Worm (Caenorhabditis elegans): ENCODE results near the gene ZK632.2.

The ZK632.2 gene

DNA sequence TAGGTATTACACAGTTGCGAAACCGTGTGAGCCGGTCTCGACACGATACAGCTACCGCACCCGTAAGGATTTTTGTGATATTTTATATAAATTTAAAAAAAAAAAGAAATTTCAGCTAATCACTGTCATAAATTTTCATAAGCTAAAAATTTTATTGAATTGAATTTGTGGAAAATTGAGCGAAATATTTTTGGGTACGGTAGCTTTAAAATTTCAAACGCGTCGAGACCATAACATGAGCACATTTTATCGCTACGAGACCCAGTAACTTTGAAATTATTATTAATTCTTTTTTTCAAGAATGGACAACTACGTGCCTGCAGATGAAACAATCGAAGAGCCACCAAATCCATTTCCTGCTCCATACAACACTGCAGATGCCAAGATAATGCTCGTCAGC is 14.2 kb downstream of the ZK632.2 start, which contains the start of gene ZK632.14:
Gene ZK632.14 (plus strand): TSS at position 301 of the 400 bp plus-strand sequence.
- no peak for TF ChIP-seq zag-1 (tag; optimal IDR thresholded peaks at IDR 0.05)
- TF ChIP-seq nhr-129 (tag; optimal IDR thresholded peaks at IDR 0.05) = no peak
- TF ChIP-seq mbf-1 (tag; optimal IDR thresholded peaks at IDR 0.05) = no peak
- TF ChIP-seq snpc-4 (tag; optimal IDR thresholded peaks at IDR 0.05) = no peak
- TF ChIP-seq nhr-77 (tag; optimal IDR thresholded peaks at IDR 0.05) = no peak

DNA sequence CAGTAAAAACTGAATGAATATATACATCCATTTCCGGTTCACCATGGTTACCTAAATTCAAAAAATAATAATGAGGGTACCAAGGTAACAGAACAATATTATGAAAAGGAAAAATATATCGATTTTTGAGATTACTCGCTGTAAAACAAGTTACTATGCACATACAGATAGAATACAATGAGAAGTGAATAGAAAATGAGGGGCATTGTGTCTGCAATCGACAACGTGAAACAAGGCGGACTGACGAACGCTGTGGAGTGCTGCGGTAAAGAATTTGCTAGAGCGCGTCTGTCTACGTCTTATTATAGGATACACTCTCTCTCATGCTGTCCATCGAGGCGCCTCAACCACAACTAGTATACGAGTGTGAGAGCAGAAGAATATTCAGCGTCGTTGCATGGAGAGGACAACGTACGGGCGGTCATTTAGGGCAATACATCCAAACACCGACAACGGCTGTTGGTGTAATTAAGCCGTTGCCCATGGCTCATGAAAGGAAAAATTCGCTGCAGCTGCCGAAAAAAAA is 18.2 kb downstream of the ZK632.2 start, which contains the start of gene cnx-1:
Gene cnx-1 (minus strand): TSS at position 51 of the 526 bp plus-strand sequence.
- TF ChIP-seq unc-55 (GFP tag; optimal IDR thresholded peaks at IDR 0.05) (peak; percentile 49), blmp-1 (tag; optimal IDR thresholded peaks at IDR 0.05; ENCODE audit: insufficient read depth) (no peak), lsy-2 (tag; optimal IDR thresholded peaks at IDR 0.05) (peak; percentile 11), C34F6.9 (tag; optimal IDR thresholded peaks at IDR 0.05) (peak; percentile 51), F13H6.1 (tag; optimal IDR thresholded peaks at IDR 0.05) (peak; percentile 1), ama-1 (optimal IDR thresholded peaks at IDR 0.05) (peak; percentile 31), nhr-129 (tag; optimal IDR thresholded peaks at IDR 0.05) (peak; percentile 52), ztf-4 (tag; optimal IDR thresholded peaks at IDR 0.05) (peak; percentile 21), crh-2 (tag; optimal IDR thresholded peaks at IDR 0.05) (peak; percentile 10), nhr-23 (tag; optimal IDR thresholded peaks at IDR 0.05) (no peak), lin-11 (tag; optimal IDR thresholded peaks at IDR 0.05) (peak; percentile 34)

DNA sequence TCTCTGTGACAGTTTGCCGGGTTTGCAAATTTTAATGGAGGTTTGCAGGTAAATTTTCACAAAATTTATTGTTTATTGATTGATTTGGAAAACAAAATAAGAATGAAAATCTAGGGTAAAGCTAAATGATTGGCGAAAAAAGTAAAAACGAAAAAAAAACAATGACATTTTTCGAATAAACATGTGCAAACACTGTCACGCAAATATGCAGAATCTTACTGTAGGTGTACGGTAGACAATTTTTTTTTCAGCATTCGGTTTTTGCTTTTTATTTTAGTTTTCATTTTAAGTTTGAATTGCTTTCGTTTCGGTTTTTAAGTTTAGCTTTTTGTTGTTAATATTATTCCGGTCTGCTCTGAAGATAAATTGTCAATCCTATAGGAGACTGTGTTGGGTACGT is 19.0 kb downstream of the ZK632.2 start:
- TF ChIP-seq aly-2 (tag; optimal IDR thresholded peaks at IDR 0.05) (no peak), unc-55 (GFP tag; optimal IDR thresholded peaks at IDR 0.05) (no peak), nhr-6 (tag; optimal IDR thresholded peaks at IDR 0.05) (no peak), mbf-1 (tag; optimal IDR thresholded peaks at IDR 0.05) (no peak), lsy-2 (tag; optimal IDR thresholded peaks at IDR 0.05) (peak in 1 of 2 experiments; percentile 70), lin-13 (GFP tag; optimal IDR thresholded peaks at IDR 0.05) (no peak), blmp-1 (tag; optimal IDR thresholded peaks at IDR 0.05; ENCODE audit: insufficient read depth) (no peak), F13H6.1 (tag; optimal IDR thresholded peaks at IDR 0.05) (no peak), ZK546.5 (tag; optimal IDR thresholded peaks at IDR 0.05) (no peak)

- TF ChIP-seq mdl-1 (tag; optimal IDR thresholded peaks at IDR 0.05) (peak in 1 of 2 experiments; percentile 79), gmeb-1 (tag; optimal IDR thresholded peaks at IDR 0.05) (peak; percentile 65), aly-2 (tag; optimal IDR thresholded peaks at IDR 0.05) (no peak), nhr-12 (tag; optimal IDR thresholded peaks at IDR 0.05) (no peak), elt-3 (tag; optimal IDR thresholded peaks at IDR 0.05) (no peak), nhr-11 (tag; optimal IDR thresholded peaks at IDR 0.05) (no peak), peb-1 (tag; optimal IDR thresholded peaks at IDR 0.05) (no peak), lsy-2 (tag; optimal IDR thresholded peaks at IDR 0.05) (peak; percentile 42 to 75), sem-4 (tag; optimal IDR thresholded peaks at IDR 0.05) (peak; percentile 71), egl-27 (tag; optimal IDR thresholded peaks at IDR 0.05) (no peak), ZK546.5 (tag; optimal IDR thresholded peaks at IDR 0.05) (no peak), ama-1 (optimal IDR thresholded peaks at IDR 0.05) (no peak), nhr-23 (tag; optimal IDR thresholded peaks at IDR 0.05) (no peak), sma-3 (GFP tag; optimal IDR thresholded peaks at IDR 0.05) (peak; percentile 72), lin-11 (tag; optimal IDR thresholded peaks at IDR 0.05) (peak; percentile 41), skn-1 (tag; optimal IDR thresholded peaks at IDR 0.05) (no peak), ztf-4 (tag; optimal IDR thresholded peaks at IDR 0.05) (peak; percentile 0), snpc-4 (tag; optimal IDR thresholded peaks at IDR 0.05) (no peak), zag-1 (tag; optimal IDR thresholded peaks at IDR 0.05) (no peak), mbf-1 (tag; optimal IDR thresholded peaks at IDR 0.05) (no peak), ztf-1 (GFP tag; conservative IDR thresholded peaks at IDR 0.05) (no peak), crh-2 (tag; optimal IDR thresholded peaks at IDR 0.05) (peak; percentile 53), alr-1 (tag; optimal IDR thresholded peaks at IDR 0.05) (no peak), sma-9 (GFP tag; optimal IDR thresholded peaks at IDR 0.05) (peak; percentile 42), sma-9 (tag; optimal IDR thresholded peaks at IDR 0.05) (no peak), ztf-11 (tag; optimal IDR thresholded peaks at IDR 0.05) (no peak), nhr-77 (tag; optimal IDR thresholded peaks at IDR 0.05) (no peak), nhr-10 (tag; optimal IDR thresholded peaks at IDR 0.05) (no peak), R02D3.7 (tag; optimal IDR thresholded peaks at IDR 0.05) (no peak), nhr-129 (tag; optimal IDR thresholded peaks at IDR 0.05) (peak; percentile 91), nhr-6 (tag; optimal IDR thresholded peaks at IDR 0.05) (no peak), unc-55 (GFP tag; optimal IDR thresholded peaks at IDR 0.05) (peak; percentile 56), ceh-16 (tag; optimal IDR thresholded peaks at IDR 0.05) (no peak), mab-5 (tag; optimal IDR thresholded peaks at IDR 0.05) (no peak), nhr-25 (tag; optimal IDR thresholded peaks at IDR 0.05) (peak; percentile 67), C34F6.9 (tag; optimal IDR thresholded peaks at IDR 0.05) (peak; percentile 82), ceh-82 (tag; optimal IDR thresholded peaks at IDR 0.05) (no peak), nhr-21 (tag; optimal IDR thresholded peaks at IDR 0.05) (peak; percentile 48), nhr-237 (tag; optimal IDR thresholded peaks at IDR 0.05) (no peak), elt-1 (tag; optimal IDR thresholded peaks at IDR 0.05) (no peak), unc-62 (GFP tag; optimal IDR thresholded peaks at IDR 0.05) (no peak), Y55F3AM.14 (GFP tag; optimal IDR thresholded peaks at IDR 0.05) (no peak), F13H6.1 (tag; optimal IDR thresholded peaks at IDR 0.05) (peak; percentile 55)
Observed at ce11 chrIII:9818763-9819162, 19.9 kb downstream of the ZK632.2 start, which contains the start of gene panl-3. TSS of gene panl-3 (plus strand) at chrIII:9819056.
